Worm (Caenorhabditis elegans): ENCODE results near the gene F56D2.8.

The F56D2.8 gene

DNA sequence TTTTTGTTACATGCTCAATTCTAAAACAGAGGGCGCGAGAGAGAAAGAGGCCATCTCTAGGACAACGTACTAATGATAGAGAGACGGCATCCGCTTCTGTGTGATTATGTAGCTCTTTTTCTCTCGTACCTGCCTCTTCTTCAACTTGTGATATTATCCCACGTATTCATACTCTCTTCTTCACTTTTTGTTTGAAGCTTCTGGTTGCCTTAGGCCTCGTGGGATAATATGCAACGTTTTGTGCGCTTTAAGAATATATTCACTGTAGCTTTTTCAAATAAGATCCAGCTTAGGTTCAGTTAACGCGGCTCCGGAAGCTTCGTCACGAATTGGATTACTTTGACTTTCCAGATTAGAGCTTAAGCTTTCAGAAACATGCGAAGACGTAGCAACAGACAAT lies at the start of gene F56D2.8, which contains the start of gene uev-2:
Gene F56D2.8 (minus strand): TSS at position 101 of the 400 bp plus-strand sequence.
Gene uev-2 (plus strand): TSS at position 360 of the 400 bp plus-strand sequence.
- TF ChIP-seq him-1 (tag; optimal IDR thresholded peaks at IDR 0.05) (no peak), dao-5 (tag; optimal IDR thresholded peaks at IDR 0.05) (no peak), W03F9.2 (tag; optimal IDR thresholded peaks at IDR 0.05) (no peak)

DNA sequence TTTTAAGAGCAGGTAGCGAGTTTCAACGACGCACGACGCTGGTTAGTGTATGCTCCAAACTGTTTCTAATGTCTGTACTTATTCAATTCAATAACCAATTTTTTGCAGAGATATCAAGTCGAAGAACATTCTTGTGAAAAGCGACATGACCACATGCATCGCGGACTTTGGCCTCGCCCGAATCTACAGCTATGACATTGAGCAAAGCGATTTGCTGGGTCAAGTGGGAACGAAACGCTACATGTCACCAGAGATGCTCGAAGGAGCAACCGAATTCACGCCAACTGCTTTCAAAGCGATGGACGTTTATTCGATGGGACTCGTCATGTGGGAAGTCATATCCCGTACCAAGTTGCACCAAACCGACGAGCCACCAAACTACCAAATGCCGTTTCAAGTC lies 47.7 kb upstream of the F56D2.8 start:
- TF ChIP-seq W03F9.2 (tag; optimal IDR thresholded peaks at IDR 0.05) (no peak), dao-5 (tag; optimal IDR thresholded peaks at IDR 0.05) (no peak), him-1 (tag; optimal IDR thresholded peaks at IDR 0.05) (no peak)

DNA sequence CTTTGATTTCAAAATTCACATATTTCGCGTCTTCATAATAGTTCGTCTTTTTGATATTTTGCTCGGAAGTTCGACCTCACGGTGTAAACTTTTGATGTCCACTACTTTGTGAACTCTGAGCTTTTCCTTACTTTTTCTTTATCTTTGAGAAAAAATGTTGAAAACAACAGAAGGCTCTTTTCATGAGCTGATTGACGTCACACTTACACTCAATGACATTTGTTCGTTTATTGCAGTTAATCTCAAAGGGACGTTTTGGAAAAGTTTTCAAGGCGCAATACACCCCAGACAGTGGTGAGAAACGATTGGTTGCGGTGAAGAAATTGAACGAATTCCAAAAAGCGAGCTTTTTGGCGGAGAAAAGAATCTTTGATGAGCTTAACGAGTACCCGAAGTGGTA lies 46.6 kb upstream of the F56D2.8 start:
- TF ChIP-seq dao-5 (tag; optimal IDR thresholded peaks at IDR 0.05) (no peak), W03F9.2 (tag; optimal IDR thresholded peaks at IDR 0.05) (no peak), him-1 (tag; optimal IDR thresholded peaks at IDR 0.05) (no peak)

DNA sequence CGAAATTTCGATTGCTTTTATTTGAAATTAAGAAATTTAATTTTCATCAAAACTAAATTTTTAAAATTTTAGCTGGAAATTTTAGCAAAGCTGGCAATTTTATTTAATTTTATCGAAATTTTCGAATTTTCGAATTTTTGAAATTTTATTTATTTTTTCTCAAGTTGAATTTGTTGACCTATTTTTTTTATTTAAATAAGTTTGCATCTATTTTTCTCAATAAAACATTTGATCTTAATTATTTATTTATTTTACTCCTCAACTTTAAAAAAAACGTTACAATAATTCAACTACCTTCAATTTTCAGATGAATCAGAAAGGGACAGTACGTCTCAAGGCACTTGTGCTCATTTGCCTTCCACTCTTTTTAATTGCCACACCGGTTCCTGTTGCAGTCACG lies 42.2 kb upstream of the F56D2.8 start, which contains the start of gene daf-4:
Gene daf-4 (plus strand): TSS at position 301 of the 400 bp plus-strand sequence.
- TF ChIP-seq dao-5 (tag; optimal IDR thresholded peaks at IDR 0.05) (no peak), W03F9.2 (tag; optimal IDR thresholded peaks at IDR 0.05) (no peak), him-1 (tag; optimal IDR thresholded peaks at IDR 0.05) (no peak)

DNA sequence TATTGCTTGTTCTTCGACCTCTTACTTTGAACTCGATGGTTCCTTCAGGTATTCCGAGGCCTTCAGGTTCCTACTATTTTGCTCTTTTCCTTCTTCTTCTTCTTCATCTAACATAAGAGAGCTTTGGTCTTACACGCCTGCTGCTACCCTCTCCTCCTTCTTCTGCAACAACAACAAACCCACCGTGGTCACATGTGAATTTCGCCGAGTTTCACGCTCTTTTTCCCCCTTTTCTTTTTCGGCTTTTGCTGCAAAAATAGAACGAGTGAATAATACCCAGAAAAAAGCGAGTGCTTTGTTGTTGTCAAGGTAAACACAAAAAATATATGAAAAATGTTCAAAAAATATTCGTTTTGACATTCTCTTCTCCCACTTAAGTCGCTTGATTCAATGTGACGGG lies 40.8 kb upstream of the F56D2.8 start:
- TF ChIP-seq him-1 (tag; optimal IDR thresholded peaks at IDR 0.05): no peak
- no peak for TF ChIP-seq dao-5 (tag; optimal IDR thresholded peaks at IDR 0.05)
- TF ChIP-seq W03F9.2 (tag; optimal IDR thresholded peaks at IDR 0.05): no peak

DNA sequence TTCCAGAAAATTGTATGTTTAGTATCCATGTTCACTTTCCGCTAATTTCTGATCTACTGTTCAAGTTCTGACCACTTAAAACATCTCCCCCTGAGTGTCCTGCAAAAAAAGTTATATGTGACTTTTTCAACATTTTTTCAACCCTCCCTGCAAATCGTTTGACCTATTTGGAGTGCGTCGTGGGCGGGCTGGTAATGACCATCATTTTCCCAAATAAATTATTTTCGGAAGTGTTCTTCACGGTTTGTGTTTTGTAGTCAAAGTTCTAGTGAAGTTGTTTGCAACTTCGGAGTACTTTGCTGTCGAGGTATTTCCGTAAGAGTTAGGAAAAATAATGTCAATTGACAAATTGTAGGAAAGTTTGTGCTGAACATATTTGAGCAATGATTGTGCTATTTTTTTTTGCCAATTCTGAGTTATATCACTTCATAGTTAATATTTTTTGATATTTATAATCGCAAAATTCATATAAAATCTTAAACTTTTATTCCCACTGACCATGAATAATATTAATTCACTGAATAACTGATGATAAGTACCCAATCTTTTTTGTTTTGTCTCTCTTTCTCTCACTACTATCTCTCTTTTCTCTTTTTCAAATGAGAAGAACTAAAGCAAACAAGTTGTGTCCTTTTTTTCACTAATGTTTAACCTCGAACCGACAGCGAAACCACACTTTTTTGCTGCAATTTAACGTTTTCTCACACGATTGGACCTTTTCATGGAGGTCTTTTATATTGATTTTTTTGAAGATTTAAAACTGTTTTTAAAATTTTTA lies 39.8 kb upstream of the F56D2.8 start:
- TF ChIP-seq him-1 (tag; optimal IDR thresholded peaks at IDR 0.05): no peak
- no peak for TF ChIP-seq dao-5 (tag; optimal IDR thresholded peaks at IDR 0.05)
- no peak for TF ChIP-seq W03F9.2 (tag; optimal IDR thresholded peaks at IDR 0.05)

DNA sequence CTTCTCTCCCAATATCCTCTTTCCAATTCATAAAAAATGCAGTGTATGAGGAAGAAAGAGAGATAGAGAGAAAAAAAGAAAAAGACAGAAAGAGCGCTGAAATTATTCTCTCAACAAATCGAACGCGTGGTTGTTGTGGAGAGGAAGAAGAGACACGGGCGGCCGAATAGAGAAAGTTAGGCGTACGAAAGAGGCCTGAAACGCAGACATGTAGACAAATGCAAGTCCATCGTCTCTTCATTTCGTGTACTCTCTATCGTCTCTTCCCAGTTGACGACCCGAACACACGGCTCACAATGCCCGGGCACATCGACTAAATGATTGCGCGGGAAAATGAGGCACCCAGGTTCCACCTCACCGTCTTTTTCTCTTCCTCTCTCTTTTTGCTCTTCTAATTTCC lies 38.6 kb upstream of the F56D2.8 start:
- peak; percentile 35 for TF ChIP-seq W03F9.2 (tag; optimal IDR thresholded peaks at IDR 0.05)
- TF ChIP-seq him-1 (tag; optimal IDR thresholded peaks at IDR 0.05): peak; percentile 57
- no peak for TF ChIP-seq dao-5 (tag; optimal IDR thresholded peaks at IDR 0.05)

DNA sequence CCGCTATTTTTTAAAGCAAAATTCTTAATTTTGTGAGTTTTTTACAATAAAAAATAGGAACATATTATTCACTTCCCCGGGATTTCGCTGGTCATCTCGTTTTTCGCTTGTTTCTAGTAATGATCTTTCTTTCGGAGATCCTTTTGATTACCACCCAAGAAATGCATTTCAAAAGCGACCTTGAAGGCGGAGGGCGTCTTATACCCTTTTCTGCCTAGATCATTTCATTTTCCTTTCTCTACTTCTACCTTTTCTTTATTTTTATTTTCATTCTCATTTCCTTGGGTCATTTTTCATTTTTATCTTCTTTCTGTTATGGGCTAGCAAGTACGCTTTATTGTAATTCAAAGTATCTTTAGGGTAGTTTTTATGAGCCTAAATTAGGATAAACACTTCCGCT lies 37.5 kb upstream of the F56D2.8 start:
- TF ChIP-seq W03F9.2 (tag; optimal IDR thresholded peaks at IDR 0.05) (no peak), him-1 (tag; optimal IDR thresholded peaks at IDR 0.05) (no peak), dao-5 (tag; optimal IDR thresholded peaks at IDR 0.05) (no peak)

DNA sequence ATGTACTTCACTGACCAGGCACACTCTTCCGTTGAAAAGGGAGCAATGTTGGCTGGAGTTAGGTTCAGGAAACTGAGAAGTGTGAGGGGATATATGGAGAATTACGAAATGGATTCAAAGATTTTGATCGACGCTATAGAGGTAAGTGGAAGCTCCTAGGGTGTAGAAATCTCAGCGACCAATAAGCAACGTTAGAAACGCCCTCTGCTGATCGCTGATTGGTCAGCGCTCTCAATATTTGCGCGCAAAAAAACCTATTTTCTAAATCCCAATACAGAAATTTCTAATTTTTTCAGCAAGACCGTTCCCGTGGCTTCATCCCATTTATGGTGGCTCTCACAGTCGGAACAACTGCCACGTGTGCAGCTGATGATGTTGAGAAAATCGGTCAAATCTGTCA lies 33.0 kb upstream of the F56D2.8 start:
- TF ChIP-seq dao-5 (tag; optimal IDR thresholded peaks at IDR 0.05) (no peak), him-1 (tag; optimal IDR thresholded peaks at IDR 0.05) (no peak), W03F9.2 (tag; optimal IDR thresholded peaks at IDR 0.05) (no peak)

DNA sequence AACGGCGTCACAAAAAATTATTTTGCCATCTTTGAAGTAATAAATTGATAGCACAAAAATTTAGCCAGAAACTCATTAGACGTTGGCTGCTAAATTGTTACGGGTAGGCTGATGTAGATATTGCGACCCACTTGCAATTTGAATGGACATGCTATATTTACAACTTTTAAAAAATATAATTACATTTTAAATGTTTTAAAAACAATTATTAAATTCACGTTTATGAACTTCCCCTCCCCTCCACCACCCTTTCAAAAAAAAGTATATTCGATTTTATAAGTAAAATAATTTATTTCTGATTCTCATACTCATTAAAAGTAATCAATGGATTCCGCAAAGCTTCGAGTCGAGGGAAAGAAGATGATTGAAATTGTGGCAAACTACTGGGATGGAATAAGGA lies 32.0 kb upstream of the F56D2.8 start, which contains the start of gene basl-1:
Gene basl-1 (plus strand): TSS at position 301 of the 400 bp plus-strand sequence.
- TF ChIP-seq W03F9.2 (tag; optimal IDR thresholded peaks at IDR 0.05): no peak
- TF ChIP-seq dao-5 (tag; optimal IDR thresholded peaks at IDR 0.05): no peak
- no peak for TF ChIP-seq him-1 (tag; optimal IDR thresholded peaks at IDR 0.05)

DNA sequence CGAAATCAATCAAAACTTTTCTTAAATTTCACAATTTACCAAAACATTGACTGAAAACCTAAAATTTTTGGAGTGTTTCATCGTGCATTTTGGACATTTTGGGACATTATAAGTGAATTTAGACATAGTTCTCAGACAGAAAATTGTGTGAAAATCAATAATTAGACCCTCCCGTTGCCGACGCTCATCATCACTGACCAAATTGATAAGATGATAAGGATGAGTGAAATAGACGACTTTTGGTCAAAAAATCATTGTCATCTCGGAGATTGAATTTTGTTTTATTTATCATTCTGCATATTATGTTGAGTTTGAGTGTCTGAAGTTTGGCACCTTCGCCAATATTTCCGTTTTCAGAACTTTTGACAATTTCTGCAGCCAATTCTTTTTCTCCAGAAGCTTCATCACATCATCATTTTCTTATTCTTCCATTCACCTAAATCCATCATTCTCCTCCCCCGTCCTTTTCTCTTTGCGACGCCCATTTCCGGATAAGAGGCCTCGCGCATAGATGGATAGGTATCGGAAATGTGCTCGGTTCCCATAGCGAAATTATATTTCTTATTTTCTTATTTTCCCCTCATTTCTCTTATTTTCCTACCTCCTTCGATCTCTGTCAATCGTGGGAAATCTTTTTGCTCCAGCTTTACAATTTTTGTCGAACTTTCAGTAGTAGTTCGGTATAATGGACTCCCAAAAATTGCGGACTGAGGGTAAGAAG lies 29.1 kb upstream of the F56D2.8 start, which contains the start of gene bas-1:
Gene bas-1 (plus strand): TSS at position 671 of the 721 bp plus-strand sequence.
- TF ChIP-seq W03F9.2 (tag; optimal IDR thresholded peaks at IDR 0.05) (no peak), dao-5 (tag; optimal IDR thresholded peaks at IDR 0.05) (no peak), him-1 (tag; optimal IDR thresholded peaks at IDR 0.05) (no peak)

DNA sequence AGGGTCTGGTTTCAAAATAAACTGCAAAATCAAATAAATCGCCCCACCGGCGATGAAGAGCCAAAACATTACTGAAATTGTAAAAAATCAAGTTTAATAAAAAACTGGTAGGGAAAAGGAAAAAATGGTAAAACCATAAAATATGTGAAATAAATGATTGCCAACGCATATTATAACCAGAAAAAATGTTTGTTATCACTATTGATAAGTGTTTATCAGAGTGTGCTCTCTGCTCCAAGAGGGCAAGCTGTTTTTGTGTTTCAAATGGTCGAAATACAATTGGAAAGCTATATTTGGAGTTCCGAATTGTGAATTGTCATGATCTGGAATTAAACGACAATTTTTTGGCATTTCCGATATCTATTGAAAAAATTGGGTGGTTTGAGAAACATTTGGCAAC lies 27.6 kb upstream of the F56D2.8 start, which contains the start of gene C05D2.8:
Gene C05D2.8 (minus strand): TSS at position 71 of the 400 bp plus-strand sequence.
- TF ChIP-seq dao-5 (tag; optimal IDR thresholded peaks at IDR 0.05): no peak
- TF ChIP-seq W03F9.2 (tag; optimal IDR thresholded peaks at IDR 0.05): no peak
- TF ChIP-seq him-1 (tag; optimal IDR thresholded peaks at IDR 0.05): no peak

DNA sequence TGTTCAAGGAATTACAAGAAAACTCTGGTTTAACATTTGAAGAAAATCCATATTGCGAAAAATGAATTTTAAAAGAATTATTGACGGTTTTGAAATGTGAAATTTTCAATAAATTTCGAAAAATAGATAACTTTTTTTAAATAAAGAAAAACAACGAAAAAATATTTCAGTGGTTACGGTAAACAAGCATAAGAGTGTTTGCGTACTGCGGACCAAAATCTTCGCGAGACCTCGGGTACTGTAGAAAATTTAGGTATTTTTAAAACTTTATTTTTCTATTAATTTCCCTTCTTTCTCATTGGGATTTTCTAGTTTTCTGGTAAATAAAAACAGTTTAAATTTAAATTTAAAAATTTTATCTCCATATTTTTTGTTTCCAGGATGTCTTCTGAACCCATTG lies 21.4 kb upstream of the F56D2.8 start, which contains the start of gene xnd-1:
Gene xnd-1 (plus strand): TSS at position 381 of the 400 bp plus-strand sequence.
- TF ChIP-seq W03F9.2 (tag; optimal IDR thresholded peaks at IDR 0.05) (peak; percentile 49), dao-5 (tag; optimal IDR thresholded peaks at IDR 0.05) (no peak), him-1 (tag; optimal IDR thresholded peaks at IDR 0.05) (no peak)
